Worm (Caenorhabditis elegans) whole organism, late embryonic: ENCODE results near the gene dmd-4.

Experiments
- ama-1 ChIP-seq: fragments of 150-350 bp; optimal IDR thresholded peaks from 2 replicates; lab custom pipeline; 2014
- ceh-14 ChIP-seq: sonication (generic microtip); optimal IDR thresholded peaks from 2 replicates; lab custom pipeline; 2016; ENCODE audit warnings: missing genotype, missing genetic modification characterization, missing compliant biosample characterization
- ceh-24 ChIP-seq: sonication (generic microtip); optimal IDR thresholded peaks from 2 replicates; lab custom pipeline; 2016; ENCODE audit warnings: mild to moderate bottlenecking, missing genetic modification characterization, missing compliant biosample characterization
- eyg-1 ChIP-seq: sonication (generic microtip); optimal IDR thresholded peaks from 2 replicates; lab custom pipeline; 2016; ENCODE audit warnings: missing genotype, missing genetic modification characterization, missing compliant biosample characterization
- fax-1 ChIP-seq: sonication (generic microtip); optimal IDR thresholded peaks from 2 replicates; lab custom pipeline; 2016; ENCODE audit warnings: missing genotype, missing genetic modification characterization, missing compliant biosample characterization
- hlh-13 ChIP-seq: fragments of 200-800 bp; sonication (Bioruptor generic); optimal IDR thresholded peaks from 2 replicates; lab custom pipeline; 2018; ENCODE audit warnings: mild to moderate bottlenecking, missing genetic modification characterization, missing compliant biosample characterization
- tbx-2 ChIP-seq: sonication (generic microtip); optimal IDR thresholded peaks from 2 replicates; lab custom pipeline; 2016; ENCODE audit warnings: missing genetic modification characterization, missing compliant biosample characterization
- unc-42 ChIP-seq: sonication (generic microtip); optimal IDR thresholded peaks from 2 replicates; lab custom pipeline; 2016; ENCODE audit warnings: missing genotype, missing genetic modification characterization, missing compliant biosample characterization
- zip-5 ChIP-seq: sonication (generic microtip); optimal IDR thresholded peaks from 2 replicates; lab custom pipeline; 2016; ENCODE audit warnings: missing genetic modification characterization, missing compliant biosample characterization

ce11 chrX:14809905-14810304, 51.7 kb downstream of the dmd-4 start:
- TF ChIP-seq ceh-24 (no peak), ama-1 (no peak), eyg-1 (tag; lab: Kevin White, UChicago) (no peak), fax-1 (tag; lab: Kevin White, UChicago) (no peak), hlh-13 (GFP tag; lab: Kevin White, UChicago) (no peak), tbx-2 (no peak), unc-42 (tag; lab: Kevin White, UChicago) (no peak), ceh-14 (no peak), zip-5 (tag; lab: Kevin White, UChicago) (no peak)
